Fruit fly (Drosophila melanogaster): ENCODE results near the gene CG9259.

The CG9259 gene

DNA sequence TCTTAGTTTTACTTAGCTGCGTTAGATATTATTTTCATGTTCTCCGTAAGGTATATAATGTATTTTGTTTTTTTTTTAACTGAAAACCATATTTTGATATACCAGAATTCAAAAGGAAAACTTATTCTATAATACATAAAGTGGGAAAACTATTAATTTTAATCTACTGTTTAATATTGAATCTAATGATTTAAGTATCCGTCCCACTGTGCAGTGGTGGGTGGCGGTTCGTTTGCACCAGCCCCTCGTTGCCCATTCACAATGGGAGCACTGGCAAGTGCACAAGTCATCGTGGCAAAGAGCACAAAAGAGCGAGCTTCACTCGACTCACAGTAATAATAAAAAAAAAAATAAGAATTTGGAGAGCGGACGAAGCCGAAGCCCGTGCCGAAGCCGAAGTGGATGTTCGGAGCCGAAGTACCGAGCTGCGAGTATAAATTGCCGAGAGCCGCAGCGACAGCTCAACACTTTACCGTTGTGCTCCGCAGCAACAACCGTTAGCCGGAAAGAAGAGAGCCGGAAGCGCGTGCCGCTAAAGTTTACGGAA lies 7.3 kb downstream of the CG9259 start, which contains the start of gene CG34136 (continued):
- TF ChIP-seq Max (GFP tag; optimal IDR thresholded peaks at IDR 0.05) (no peak), so (GFP tag; IDR thresholded peaks at IDR 0.05) (0 out of 3 replicates have a peak, but pooled peaks have one; percentile 26), CG6813 (GFP tag; optimal IDR thresholded peaks at IDR 0.05) (peak; percentile 59), tgo (GFP tag; IDR thresholded peaks at IDR 0.05) (peak; percentile 39; the same call in 1 of the 3 replicates), run (tag; optimal IDR thresholded peaks at IDR 0.05) (no peak), Ada2b (GFP tag; IDR thresholded peaks at IDR 0.05) (no peak), CG10654 (GFP tag; optimal IDR thresholded peaks at IDR 0.05) (no peak), Six4 (GFP tag; optimal IDR thresholded peaks at IDR 0.05) (peak; percentile 56), chinmo (GFP tag; IDR thresholded peaks at IDR 0.05; ENCODE audit: partially characterized antibody) (peak; percentile 91), pho (GFP tag; optimal IDR thresholded peaks at IDR 0.05) (no peak), CG6854 (GFP tag; optimal IDR thresholded peaks at IDR 0.05) (peak; percentile 5), Hr3 (GFP tag; optimal IDR thresholded peaks at IDR 0.05) (no peak), CG11560 (tag; IDR thresholded peaks at IDR 0.05) (no peak), gt (GFP tag; IDR thresholded peaks at IDR 0.05) (no peak), CG1529 (GFP tag; optimal IDR thresholded peaks at IDR 0.05) (no peak), en (GFP tag; optimal IDR thresholded peaks at IDR 0.05) (no peak), scrt (GFP tag; optimal IDR thresholded peaks at IDR 0.05) (peak; percentile 5), trh (GFP tag; optimal IDR thresholded peaks at IDR 0.05) (no peak), CG17385 (GFP tag; optimal IDR thresholded peaks at IDR 0.05) (no peak), HmgD (GFP tag; optimal IDR thresholded peaks at IDR 0.05) (no peak), CG12659 (GFP tag; optimal IDR thresholded peaks at IDR 0.05) (peak; percentile 38), Gsc (GFP tag; IDR thresholded peaks at IDR 0.05) (no peak), exex (tag; optimal IDR thresholded peaks at IDR 0.05) (no peak), Bgb (GFP tag; IDR thresholded peaks at IDR 0.05; ENCODE audit: partially characterized antibody) (no peak; the same call in 1 of the 2 replicates), odd (GFP tag; optimal IDR thresholded peaks at IDR 0.05) (peak; percentile 28), fu2 (GFP tag; optimal IDR thresholded peaks at IDR 0.05) (no peak), CG18476 (GFP tag; optimal IDR thresholded peaks at IDR 0.05) (peak; percentile 42), Sin3A (optimal IDR thresholded peaks at IDR 0.05) (no peak), Atf6 (GFP tag; IDR thresholded peaks at IDR 0.05) (peak; percentile 57; the same call in 1 of the 2 replicates), CG6765 (GFP tag; optimal IDR thresholded peaks at IDR 0.05) (no peak), CG30403 (GFP tag; optimal IDR thresholded peaks at IDR 0.05) (peak; percentile 53), ac (GFP tag; optimal IDR thresholded peaks at IDR 0.05) (no peak), CG16863 (GFP tag; optimal IDR thresholded peaks at IDR 0.05) (no peak), pb (GFP tag; optimal IDR thresholded peaks at IDR 0.05) (no peak), CG13624 (GFP tag; optimal IDR thresholded peaks at IDR 0.05) (no peak), trem (tag; optimal IDR thresholded peaks at IDR 0.05) (no peak), CG8924 (tag; optimal IDR thresholded peaks at IDR 0.05) (peak; percentile 13), CG11696 (GFP tag; IDR thresholded peaks at IDR 0.05) (no peak), tio (GFP tag; optimal IDR thresholded peaks at IDR 0.05) (no peak), gcm (GFP tag; optimal IDR thresholded peaks at IDR 0.05) (no peak), peb (GFP tag; IDR thresholded peaks at IDR 0.05) (no peak), sens-2 (GFP tag; IDR thresholded peaks at IDR 0.05) (no peak), br (optimal IDR thresholded peaks at IDR 0.05) (no peak), CG4282 (GFP tag; optimal IDR thresholded peaks at IDR 0.05) (no peak), CG4328 (GFP tag; optimal IDR thresholded peaks at IDR 0.05) (no peak), Med (GFP tag) (peak; percentile 85), Kr (GFP tag; optimal IDR thresholded peaks at IDR 0.05) (no peak), Deaf1 (tag; optimal IDR thresholded peaks at IDR 0.05) (peak; percentile 99), CG10959 (GFP tag; IDR thresholded peaks at IDR 0.05) (no peak), CG6254 (GFP tag; optimal IDR thresholded peaks at IDR 0.05) (peak; percentile 6), CG3163 (GFP tag; optimal IDR thresholded peaks at IDR 0.05) (peak; percentile 77), nmo (GFP tag; optimal IDR thresholded peaks at IDR 0.05) (peak; percentile 50)

Measured in whole organism, embryonic.